Worm (Caenorhabditis elegans) whole organism, L4/young adult: ENCODE data around the gene serp-1.2.

Experiments used
- W03F9.2 ChIP-seq: fragments of 150-350 bp; optimal IDR thresholded peaks from 2 replicates; lab custom pipeline; 2014; ENCODE audit warnings: missing biosample characterization, missing genetic modification characterization
- dao-5 ChIP-seq: sonication (generic microtip); optimal IDR thresholded peaks from 2 replicates; lab custom pipeline; 2016; ENCODE audit warnings: missing genotype, missing genetic modification characterization, moderate library complexity, missing compliant biosample characterization
- him-1 ChIP-seq: sonication (generic microtip); optimal IDR thresholded peaks from 2 replicates; lab custom pipeline; 2016; ENCODE audit warnings: missing genotype, missing genetic modification reagents, missing genetic modification characterization, missing compliant biosample characterization

- TF ChIP-seq W03F9.2 (tag; lab: Kevin White, UChicago) (no peak), dao-5 (tag; lab: Kevin White, UChicago) (no peak), him-1 (tag; lab: Kevin White, UChicago) (no peak)
These were observed 7.8 kb downstream of the serp-1.2 start for ce11 chrIV:8233268-8233667.
